Worm (Caenorhabditis elegans) whole organism, L1 larva: ENCODE data around the gene C09B9.7.

Experiments used
- F16B12.6 ChIP-seq: fragments of 150-350 bp; optimal IDR thresholded peaks from 2 replicates; lab custom pipeline; 2014; ENCODE audit warnings: missing biosample characterization, missing genetic modification characterization
- ama-1 ChIP-seq: fragments of 150-350 bp; optimal IDR thresholded peaks from 2 replicates; lab custom pipeline; 2014
- blmp-1 ChIP-seq: fragments of 150-350 bp; optimal IDR thresholded peaks from 2 replicates; lab custom pipeline; 2014; ENCODE audit warnings: missing biosample characterization, missing genetic modification characterization
- ceh-63 ChIP-seq: fragments of 200-800 bp; sonication (Bioruptor generic); optimal IDR thresholded peaks from 2 replicates; lab custom pipeline; 2018; ENCODE audit warnings: mild to moderate bottlenecking, missing genetic modification characterization, missing compliant biosample characterization
- ceh-8 ChIP-seq: fragments of 200-800 bp; sonication (Bioruptor generic); optimal IDR thresholded peaks from 2 replicates; lab custom pipeline; 2018; ENCODE audit warnings: mild to moderate bottlenecking, missing genetic modification characterization, moderate library complexity, missing compliant biosample characterization
- ceh-82 ChIP-seq, 3 experiments: fragments of 150-350 bp in 1 of 3; sonication (generic microtip) in 2 of 3; optimal IDR thresholded peaks; 2 replicates each; lab custom pipeline; 2014 to 2017; ENCODE audit warnings: missing biosample characterization in 3 of 3, missing genetic modification characterization in 3 of 3
- ceh-88 ChIP-seq: fragments of 200-800 bp; sonication (Bioruptor generic); IDR thresholded peaks from 2 replicates; pipeline ENCODE4 v1.3.6; 2022; ENCODE audit warnings: missing genetic modification characterization, missing compliant biosample characterization
- dpl-1 ChIP-seq, 3 experiments: fragments of 150-350 bp in 2 of 3; sonication (generic microtip) in 1 of 3; optimal IDR thresholded peaks; 2 replicates each; lab custom pipeline; 2014 to 2017; ENCODE audit warnings: missing biosample characterization in 3 of 3, missing genetic modification characterization in 3 of 3, missing genetic modification reagents in 3 of 3
- dsc-1 ChIP-seq: sonication (generic microtip); optimal IDR thresholded peaks from 2 replicates; lab custom pipeline; 2016; ENCODE audit warnings: mild to moderate bottlenecking, missing genetic modification characterization, missing compliant biosample characterization
- efl-1 ChIP-seq, 4 experiments: fragments of 150-350 bp; optimal IDR thresholded peaks in 3 of 4; peaks in 1 of 4; 1 replicate in 1 of 4; 2 replicates in 3 of 4; lab custom pipeline; 2014; ENCODE audit warnings: missing biosample characterization in 2 of 4, missing genetic modification characterization in 2 of 4, missing genetic modification reagents in 2 of 4
- elt-3 ChIP-seq, 6 experiments: fragments of 150-350 bp in 1 of 6; sonication (generic microtip); optimal IDR thresholded peaks; 2 replicates each; lab custom pipeline; 2017 to 2018; ENCODE audit warnings: missing biosample characterization in 6 of 6, missing genetic modification characterization in 6 of 6, inconsistent platforms in 1 of 6
- fkh-10 ChIP-seq: sonication (generic microtip); optimal IDR thresholded peaks from 2 replicates; lab custom pipeline; 2017; ENCODE audit warnings: missing biosample characterization, missing genetic modification reagents, missing genetic modification characterization
- fkh-4 ChIP-seq: sonication (generic microtip); optimal IDR thresholded peaks from 2 replicates; lab custom pipeline; 2016; ENCODE audit warnings: missing compliant biosample characterization, missing genetic modification characterization, borderline replicate concordance
- fos-1 ChIP-seq: fragments of 150-350 bp; optimal IDR thresholded peaks from 2 replicates; lab custom pipeline; 2014; ENCODE audit warnings: missing biosample characterization, missing genetic modification characterization
- irx-1 ChIP-seq: sonication (generic microtip); optimal IDR thresholded peaks from 2 replicates; lab custom pipeline; 2016; ENCODE audit warnings: missing genetic modification characterization, missing compliant biosample characterization
- lin-14 ChIP-seq: fragments of 200-800 bp; sonication (Bioruptor generic); optimal IDR thresholded peaks from 2 replicates; lab custom pipeline; 2018; ENCODE audit warnings: mild to moderate bottlenecking, missing genetic modification characterization, moderate library complexity, missing compliant biosample characterization
- lin-35 ChIP-seq, 2 experiments: fragments of 150-350 bp; optimal IDR thresholded peaks; 2 replicates each; lab custom pipeline; 2014; ENCODE audit warnings: missing biosample characterization in 2 of 2, missing genetic modification characterization in 2 of 2, missing genetic modification reagents in 2 of 2
- lsy-2 ChIP-seq, 2 experiments: fragments of 150-350 bp; optimal IDR thresholded peaks; 2 replicates each; lab custom pipeline; 2014; ENCODE audit warnings: missing biosample characterization in 2 of 2, missing genetic modification characterization in 2 of 2
- mep-1 ChIP-seq: fragments of 150-350 bp; optimal IDR thresholded peaks from 2 replicates; lab custom pipeline; 2014; ENCODE audit warnings: missing biosample characterization, missing genetic modification characterization
- nhr-47 ChIP-seq: sonication (generic microtip); optimal IDR thresholded peaks from 2 replicates; lab custom pipeline; 2016; ENCODE audit warnings: mild to moderate bottlenecking, missing genetic modification characterization, moderate library complexity, missing compliant biosample characterization
- nhr-71 ChIP-seq: sonication (generic microtip); optimal IDR thresholded peaks from 2 replicates; lab custom pipeline; 2016; ENCODE audit warnings: mild to moderate bottlenecking, missing genetic modification characterization, moderate library complexity, missing compliant biosample characterization
- nhr-84 ChIP-seq: sonication (generic microtip); optimal IDR thresholded peaks from 2 replicates; lab custom pipeline; 2017; ENCODE audit warnings: missing biosample characterization, missing genetic modification characterization
- nhr-85 ChIP-seq: sonication (generic microtip); peaks from one replicate; lab custom pipeline; 2016; ENCODE audit warnings: missing genetic modification characterization, inconsistent platforms, missing compliant biosample characterization
- pax-3 ChIP-seq: fragments of 200-800 bp; sonication (Bioruptor generic); optimal IDR thresholded peaks from 2 replicates; lab custom pipeline; 2018; ENCODE audit warnings: mild to moderate bottlenecking, missing genetic modification characterization, moderate library complexity, missing compliant biosample characterization
- pqm-1 ChIP-seq: sonication (generic microtip); optimal IDR thresholded peaks from 3 replicates; lab custom pipeline; 2017; ENCODE audit warnings: missing biosample characterization, missing genetic modification characterization
- rnt-1 ChIP-seq: sonication (generic microtip); optimal IDR thresholded peaks from 2 replicates; lab custom pipeline; 2016; ENCODE audit warnings: mild to moderate bottlenecking, missing genetic modification characterization, moderate library complexity, missing compliant biosample characterization
- snu-23 ChIP-seq: sonication (generic microtip); optimal IDR thresholded peaks from 2 replicates; lab custom pipeline; 2016; ENCODE audit warnings: missing genetic modification characterization, missing compliant biosample characterization
- sptf-1 ChIP-seq: fragments of 150-350 bp; optimal IDR thresholded peaks from 2 replicates; lab custom pipeline; 2014; ENCODE audit warnings: missing biosample characterization, missing genetic modification characterization
- unc-30 ChIP-seq: sonication (generic microtip); optimal IDR thresholded peaks from 2 replicates; lab custom pipeline; 2017; ENCODE audit warnings: missing biosample characterization, missing genetic modification characterization
- unc-98 ChIP-seq: fragments of 200-800 bp; sonication (Bioruptor generic); IDR thresholded peaks from 2 replicates; pipeline ENCODE4 v1.3.6; 2022; ENCODE audit warnings: missing genetic modification characterization, missing compliant biosample characterization
- xbp-1 ChIP-seq: sonication (generic microtip); optimal IDR thresholded peaks from 2 replicates; lab custom pipeline; 2016; ENCODE audit warnings: missing genetic modification characterization, missing compliant biosample characterization
- zag-1 ChIP-seq: fragments of 150-350 bp; optimal IDR thresholded peaks from 2 replicates; lab custom pipeline; 2014; ENCODE audit warnings: missing biosample characterization, missing genetic modification characterization

The C09B9.7 gene

DNA sequence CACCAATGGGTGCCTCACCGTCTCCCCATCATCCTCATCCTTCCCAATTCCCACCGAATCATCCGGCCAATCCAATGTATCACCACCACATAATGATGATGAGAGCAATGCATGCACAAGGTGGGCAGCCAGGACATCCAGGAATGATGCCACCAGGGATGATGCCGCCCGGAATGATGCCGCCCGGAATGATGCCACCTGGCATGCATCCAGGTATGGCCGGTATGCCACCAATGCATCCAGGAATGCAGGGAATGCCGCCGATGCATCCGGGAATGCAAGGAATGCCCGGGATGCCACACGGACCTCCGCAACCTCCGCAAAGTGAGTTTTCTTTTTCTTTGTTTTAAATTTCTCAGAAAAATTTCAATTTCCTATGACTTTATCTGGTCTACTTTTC, 24.9 kb upstream of the C09B9.7 start:
- TF ChIP-seq dpl-1 (GFP tag; optimal IDR thresholded peaks at IDR 0.05; lab: Kevin White, UChicago) (no peak), snu-23 (no peak)

DNA sequence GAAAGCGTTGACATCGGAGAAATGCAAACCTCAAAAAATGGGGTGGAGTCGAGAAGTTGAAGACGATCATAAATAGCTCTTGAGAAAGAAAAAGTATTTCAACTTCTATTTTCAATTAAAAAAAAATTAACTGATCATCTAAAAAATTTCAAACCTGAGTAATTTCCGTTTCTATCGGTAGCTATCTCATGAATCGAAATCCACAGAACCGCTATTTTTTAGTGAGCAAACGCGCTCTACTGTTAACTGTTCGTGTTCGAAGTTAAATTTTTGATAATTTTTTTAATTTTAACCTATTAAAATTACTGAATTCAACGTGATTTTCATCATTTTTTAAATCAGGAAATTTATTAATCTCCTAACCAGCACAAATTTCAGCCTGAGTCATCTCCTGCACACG, 22.9 kb upstream of the C09B9.7 start:
- TF ChIP-seq xbp-1 (tag; lab: Kevin White, UChicago) (no peak), unc-98 (GFP tag; lab: Robert Waterston, UW) (no peak), lsy-2 (tag; optimal IDR thresholded peaks at IDR 0.05; lab: Kevin White, UChicago) (no peak), efl-1 (optimal IDR thresholded peaks at IDR 0.05; lab: Kevin White, UChicago) (peak in 1 of 2 experiments; percentile 13), efl-1 (GFP tag; optimal IDR thresholded peaks at IDR 0.05 in 1 of 2; lab: Kevin White, UChicago) (no peak), pqm-1 (tag; lab: Kevin White, UChicago) (no peak)

DNA sequence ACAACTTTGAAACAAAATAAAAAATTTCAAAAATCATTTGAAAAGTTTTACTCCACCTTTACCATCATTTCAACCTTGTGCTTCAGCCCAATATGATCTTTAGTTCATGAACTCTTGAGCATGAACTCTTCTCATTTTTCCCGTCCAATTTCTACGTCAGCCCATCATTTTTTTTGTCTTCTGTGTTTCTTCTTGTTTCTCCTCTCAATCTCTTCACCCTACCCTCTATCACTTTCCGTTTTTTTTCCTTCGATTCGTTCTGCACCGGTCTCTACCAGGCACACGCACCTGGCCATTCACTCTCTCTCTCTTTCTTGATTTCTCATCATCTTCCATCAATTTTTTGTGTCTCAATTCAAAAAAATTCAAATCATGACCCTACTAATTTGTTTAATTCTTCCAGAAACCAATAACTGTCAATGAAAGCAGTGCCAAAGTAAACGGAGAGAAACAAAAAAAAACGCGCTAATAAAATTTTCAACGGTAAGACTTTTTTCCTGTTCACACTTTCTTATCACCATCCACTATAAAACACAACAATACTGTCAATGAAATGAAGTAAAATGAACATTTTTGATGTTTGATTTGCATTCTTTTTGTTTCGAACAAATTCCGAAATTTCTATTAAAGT, 22.1 kb upstream of the C09B9.7 start, which contains the start of gene pygo-1:
Gene pygo-1 (plus strand): TSS at position 404 of the 631 bp plus-strand sequence.
- peak; percentile 41 for TF ChIP-seq rnt-1 (tag; lab: Kevin White, UChicago)
- TF ChIP-seq unc-30 (tag; lab: Kevin White, UChicago) = no peak
- TF ChIP-seq lin-14 (GFP tag; lab: Kevin White, UChicago) = peak; percentile 24
- peak; percentile 32 for TF ChIP-seq nhr-71 (tag; lab: Kevin White, UChicago)
- peak in 1 of 2 experiments; percentile 20 for TF ChIP-seq lsy-2 (tag; optimal IDR thresholded peaks at IDR 0.05; lab: Kevin White, UChicago)
- no peak for TF ChIP-seq lin-35 (GFP tag; optimal IDR thresholded peaks at IDR 0.05; lab: Kevin White, UChicago)
- no peak for TF ChIP-seq F16B12.6
- TF ChIP-seq sptf-1 (tag; lab: Kevin White, UChicago) = no peak
- no peak for TF ChIP-seq ceh-8 (GFP tag; lab: Kevin White, UChicago)
- no peak for TF ChIP-seq efl-1 (optimal IDR thresholded peaks at IDR 0.05; lab: Kevin White, UChicago)
- TF ChIP-seq efl-1 (GFP tag; optimal IDR thresholded peaks at IDR 0.05 in 1 of 2; lab: Kevin White, UChicago) = peak in 1 of 2 experiments; percentile 86
- peak; percentile 39 for TF ChIP-seq snu-23
- peak; percentile 68 for TF ChIP-seq nhr-85
- TF ChIP-seq blmp-1 (tag; lab: Kevin White, UChicago) = peak; percentile 93
- TF ChIP-seq mep-1 (tag; lab: Kevin White, UChicago) = peak; percentile 16
- no peak for TF ChIP-seq elt-3 (tag; optimal IDR thresholded peaks at IDR 0.05; lab: Kevin White, UChicago)

DNA sequence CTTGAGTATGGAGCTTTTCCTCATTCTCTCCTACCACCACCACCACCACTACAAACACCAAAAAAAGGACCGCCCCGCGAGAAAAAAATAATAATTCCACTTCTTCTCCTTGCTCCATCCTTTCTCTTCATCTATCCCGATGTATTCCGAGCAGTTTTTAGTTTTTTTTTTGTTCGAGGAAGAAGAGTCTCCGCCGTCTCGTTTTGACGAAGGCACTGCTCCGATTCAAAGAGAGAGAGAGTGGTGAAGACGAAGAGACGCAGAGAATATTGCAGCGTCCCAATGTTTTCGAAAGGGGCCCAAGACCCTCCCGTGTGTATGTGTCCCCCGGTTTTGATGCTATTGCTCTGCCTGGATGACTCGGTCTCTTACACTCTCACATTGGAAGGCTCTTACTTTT, 20.2 kb upstream of the C09B9.7 start:
- peak; percentile 12 for TF ChIP-seq irx-1 (tag; lab: Kevin White, UChicago)
- peak; percentile 82 for TF ChIP-seq lin-14 (GFP tag; lab: Kevin White, UChicago)
- TF ChIP-seq fkh-10 = peak; percentile 51
- TF ChIP-seq lsy-2 (tag; optimal IDR thresholded peaks at IDR 0.05; lab: Kevin White, UChicago) = peak; percentile 3 to 32
- TF ChIP-seq dsc-1 (tag; lab: Kevin White, UChicago) = peak; percentile 2
- peak; percentile 9 for TF ChIP-seq rnt-1 (tag; lab: Kevin White, UChicago)
- peak in 1 of 3 experiments; percentile 13 for TF ChIP-seq ceh-82 (tag; optimal IDR thresholded peaks at IDR 0.05; lab: Kevin White, UChicago)
- TF ChIP-seq nhr-71 (tag; lab: Kevin White, UChicago) = peak; percentile 34
- no peak for TF ChIP-seq ceh-88
- no peak for TF ChIP-seq zag-1
- TF ChIP-seq sptf-1 (tag; lab: Kevin White, UChicago) = no peak
- no peak for TF ChIP-seq pax-3 (tag; lab: Kevin White, UChicago)
- TF ChIP-seq mep-1 (tag; lab: Kevin White, UChicago) = peak; percentile 38
- TF ChIP-seq efl-1 (optimal IDR thresholded peaks at IDR 0.05; lab: Kevin White, UChicago) = no peak
- TF ChIP-seq efl-1 (GFP tag; optimal IDR thresholded peaks at IDR 0.05 in 1 of 2; lab: Kevin White, UChicago) = peak in 1 of 2 experiments; percentile 67
- no peak for TF ChIP-seq fkh-4 (tag; lab: Kevin White, UChicago)

DNA sequence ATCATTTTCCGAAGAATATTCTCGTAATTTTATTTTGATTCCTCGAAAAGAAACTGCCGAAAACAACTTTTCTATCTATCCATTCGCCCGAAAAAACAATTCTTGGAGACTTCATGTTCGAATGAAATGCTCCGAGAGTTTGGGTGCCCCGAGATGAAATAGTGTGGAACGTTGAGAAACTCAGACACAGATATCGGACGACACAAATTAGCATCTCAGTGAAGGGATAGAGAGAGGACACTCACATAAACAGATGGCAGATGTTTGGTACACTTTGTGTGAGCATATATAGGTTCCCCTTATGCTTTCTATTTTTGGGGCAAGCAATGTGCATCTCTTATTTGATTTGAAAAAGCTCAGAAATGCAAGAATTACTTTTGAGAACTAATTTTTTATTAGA, 18.0 kb upstream of the C09B9.7 start:
- TF ChIP-seq nhr-84 (tag; lab: Kevin White, UChicago) (no peak), ama-1 (lab: Kevin White, UChicago) (no peak), ceh-63 (GFP tag; lab: Kevin White, UChicago) (no peak), nhr-85 (peak; percentile 7), dsc-1 (tag; lab: Kevin White, UChicago) (peak; percentile 49), lin-14 (GFP tag; lab: Kevin White, UChicago) (peak; percentile 57), nhr-47 (no peak), fos-1 (tag; lab: Kevin White, UChicago) (no peak), nhr-71 (tag; lab: Kevin White, UChicago) (peak; percentile 35)
